Fruit fly (Drosophila melanogaster): ENCODE data around the gene ome.

ome gene

DNA sequence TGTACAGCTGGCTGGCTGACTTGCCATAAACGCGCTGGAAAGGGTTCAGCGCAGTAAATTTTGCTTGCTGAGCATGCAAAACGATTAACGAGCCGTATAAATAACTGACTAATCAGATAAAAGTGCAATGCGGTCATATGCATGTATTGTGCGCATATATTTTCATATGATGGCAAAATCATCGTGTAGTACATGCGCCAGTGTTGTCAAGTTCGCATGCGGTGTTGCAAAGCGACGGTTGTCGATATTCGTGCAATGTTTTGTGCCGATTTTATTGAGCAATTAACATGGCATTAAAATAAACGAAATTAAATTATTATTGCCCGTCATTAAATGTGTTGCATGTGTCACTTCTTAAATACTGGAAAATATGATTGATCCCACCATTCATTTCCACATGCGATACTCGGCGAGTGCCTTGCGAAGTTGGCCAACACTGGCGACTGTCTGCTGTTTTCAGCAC, 117.5 kb downstream of the ome start (continued):
- peak; percentile 53 for TF ChIP-seq trh (GFP tag; optimal IDR thresholded peaks at IDR 0.05)
- no peak for TF ChIP-seq jing (GFP tag; optimal IDR thresholded peaks at IDR 0.05)
- 0 out of 2 replicates have a peak, but pooled peaks have one; percentile 14 for TF ChIP-seq CG11696 (GFP tag; IDR thresholded peaks at IDR 0.05)
- TF ChIP-seq Taf1 (GFP tag; IDR thresholded peaks at IDR 0.05), result peak; percentile 69
- peak; percentile 86 for TF ChIP-seq tin (GFP tag; optimal IDR thresholded peaks at IDR 0.05)
- TF ChIP-seq CG9817 (tag; optimal IDR thresholded peaks at IDR 0.05), result peak; percentile 80
- TF ChIP-seq NC2α (GFP tag; optimal IDR thresholded peaks at IDR 0.05), result peak; percentile 64
- TF ChIP-seq cato (GFP tag; optimal IDR thresholded peaks at IDR 0.05; ENCODE audit: borderline replicate concordance), result peak; percentile 72
- TF ChIP-seq CG13424 (tag; optimal IDR thresholded peaks at IDR 0.05), result peak; percentile 56
- TF ChIP-seq Scr (GFP tag; IDR thresholded peaks at IDR 0.05; ENCODE audit: partially characterized antibody), result peak; percentile 87
- TF ChIP-seq CTCF (GFP tag; optimal IDR thresholded peaks at IDR 0.05), result peak; percentile 12
- TF ChIP-seq CG4328 (GFP tag; optimal IDR thresholded peaks at IDR 0.05), result peak; percentile 28
- TF ChIP-seq pum (GFP tag; optimal IDR thresholded peaks at IDR 0.05), result peak; percentile 88
- TF ChIP-seq ato (GFP tag; IDR thresholded peaks at IDR 0.05; ENCODE audit: partially characterized antibody), result peak; percentile 66
- peak; percentile 73 for TF ChIP-seq CG30431 (GFP tag; optimal IDR thresholded peaks at IDR 0.05)
- peak; percentile 69 for TF ChIP-seq ttk (GFP tag; IDR thresholded peaks at IDR 0.05)
- TF ChIP-seq ac (GFP tag; optimal IDR thresholded peaks at IDR 0.05), result no peak
- TF ChIP-seq vnd (GFP tag; IDR thresholded peaks at IDR 0.05; ENCODE audit: partially characterized antibody), result peak; percentile 81
- TF ChIP-seq al (GFP tag; IDR thresholded peaks at IDR 0.05), result peak; percentile 72
- no peak for TF ChIP-seq prd (optimal IDR thresholded peaks at IDR 0.05)
- TF ChIP-seq prd (GFP tag; IDR thresholded peaks at IDR 0.05), result peak; percentile 86
- TF ChIP-seq HLH3B (GFP tag; IDR thresholded peaks at IDR 0.05), result peak; percentile 64
- TF ChIP-seq bbx (GFP tag; IDR thresholded peaks at IDR 0.05; ENCODE audit: partially characterized antibody), result peak; percentile 72
- TF ChIP-seq GATAe (GFP tag; conservative IDR thresholded peaks at IDR 0.05), result no peak; the same call in 1 of the 2 replicates
- TF ChIP-seq CG6654 (GFP tag; optimal IDR thresholded peaks at IDR 0.05), result peak; percentile 22
- peak; percentile 61 for TF ChIP-seq Aef1 (GFP tag; IDR thresholded peaks at IDR 0.05)
- peak; percentile 61 for TF ChIP-seq CG9437 (GFP tag; optimal IDR thresholded peaks at IDR 0.05)
- TF ChIP-seq CG7357 (GFP tag; IDR thresholded peaks at IDR 0.05), result peak; percentile 68
- no peak for TF ChIP-seq sr (GFP tag; IDR thresholded peaks at IDR 0.05)
- TF ChIP-seq CG11723 (GFP tag; optimal IDR thresholded peaks at IDR 0.05), result peak; percentile 63
- TF ChIP-seq ara (GFP tag; IDR thresholded peaks at IDR 0.05), result peak; percentile 69; the same call in 1 of the 2 replicates
- peak; percentile 54 for TF ChIP-seq p53 (GFP tag; optimal IDR thresholded peaks at IDR 0.05)
- TF ChIP-seq Gug (GFP tag; IDR thresholded peaks at IDR 0.05), result peak; percentile 65; the same call in 3 of the 4 replicates
- peak; percentile 80 for TF ChIP-seq Bgb (GFP tag; IDR thresholded peaks at IDR 0.05; ENCODE audit: partially characterized antibody)
- TF ChIP-seq CG2129 (GFP tag; IDR thresholded peaks at IDR 0.05; ENCODE audit: partially characterized antibody), result peak; percentile 81
- TF ChIP-seq insv (GFP tag; optimal IDR thresholded peaks at IDR 0.05), result no peak
- TF ChIP-seq CG13296 (GFP tag; optimal IDR thresholded peaks at IDR 0.05), result no peak
- TF ChIP-seq D (optimal IDR thresholded peaks at IDR 0.05), result no peak
- peak; percentile 26 for TF ChIP-seq D (GFP tag; optimal IDR thresholded peaks at IDR 0.05)
- peak; percentile 85 for TF ChIP-seq CG13123 (GFP tag; optimal IDR thresholded peaks at IDR 0.05)
- peak; percentile 90 for TF ChIP-seq Dad (GFP tag; optimal IDR thresholded peaks at IDR 0.05)
- peak; percentile 54 for TF ChIP-seq wdn (GFP tag; IDR thresholded peaks at IDR 0.05)
- TF ChIP-seq lbe (GFP tag; optimal IDR thresholded peaks at IDR 0.05), result peak; percentile 91
- TF ChIP-seq btn (GFP tag; optimal IDR thresholded peaks at IDR 0.05), result peak; percentile 56
- peak; percentile 87 for TF ChIP-seq slbo (GFP tag; IDR thresholded peaks at IDR 0.05)
- TF ChIP-seq tll (GFP tag; optimal IDR thresholded peaks at IDR 0.05), result no peak
- peak; percentile 69 for TF ChIP-seq schlank (tag; optimal IDR thresholded peaks at IDR 0.05)
- peak; percentile 82 for TF ChIP-seq CG12942 (GFP tag; optimal IDR thresholded peaks at IDR 0.05)
- TF ChIP-seq kah (GFP tag; optimal IDR thresholded peaks at IDR 0.05), result peak; percentile 18
- peak; percentile 62 for TF ChIP-seq CG12744 (GFP tag; optimal IDR thresholded peaks at IDR 0.05)
- 0 out of 2 replicates have a peak, but pooled peaks have one; percentile 34 for TF ChIP-seq Nf-YA (GFP tag; IDR thresholded peaks at IDR 0.05)

Data from whole organism, embryonic.